Worm (Caenorhabditis elegans) whole organism, L3 larva: ENCODE data around the gene cin-4.
A peak's percentile ranks its signal among the peaks of the same experiment; 100 is the strongest.

Source experiments
- aly-2 ChIP-seq: fragments of 150-350 bp; optimal IDR thresholded peaks from 2 replicates; lab custom pipeline; 2014; ENCODE audit warnings: missing biosample characterization, missing genetic modification characterization
- ama-1 ChIP-seq: fragments of 150-350 bp; optimal IDR thresholded peaks from 2 replicates; lab custom pipeline; 2018
- ceh-16 ChIP-seq: sonication (generic microtip); optimal IDR thresholded peaks from 2 replicates; lab custom pipeline; 2017; ENCODE audit warnings: missing biosample characterization, missing genetic modification characterization
- ceh-28 ChIP-seq: fragments of 150-350 bp; optimal IDR thresholded peaks from 2 replicates; lab custom pipeline; 2014; ENCODE audit warnings: missing biosample characterization, missing genetic modification reagents, missing genetic modification characterization
- ceh-82 ChIP-seq: fragments of 150-350 bp; optimal IDR thresholded peaks from 2 replicates; lab custom pipeline; 2014; ENCODE audit warnings: missing biosample characterization, missing genetic modification characterization
- ceh-9 ChIP-seq: sonication (generic microtip); optimal IDR thresholded peaks from 2 replicates; lab custom pipeline; 2018; ENCODE audit warnings: missing biosample characterization, missing genetic modification characterization
- egl-27 ChIP-seq: sonication (generic microtip); optimal IDR thresholded peaks from 4 replicates; lab custom pipeline; 2017; ENCODE audit warnings: missing biosample characterization, missing genetic modification reagents, missing genetic modification characterization
- egl-5 ChIP-seq: fragments of 150-350 bp; optimal IDR thresholded peaks from 2 replicates; lab custom pipeline; 2017; ENCODE audit warnings: missing biosample characterization, missing genetic modification reagents, missing genetic modification characterization, inconsistent platforms
- elt-1 ChIP-seq: fragments of 150-350 bp; optimal IDR thresholded peaks from 2 replicates; lab custom pipeline; 2014; ENCODE audit warnings: missing biosample characterization, missing genetic modification characterization
- elt-2 ChIP-seq: sonication (generic microtip); optimal IDR thresholded peaks from 2 replicates; lab custom pipeline; 2016; ENCODE audit warnings: missing genetic modification reagents, mild to moderate bottlenecking, missing genetic modification characterization, missing compliant biosample characterization
- elt-3 ChIP-seq, 3 experiments: fragments of 150-350 bp in 1 of 3; sonication (generic microtip) in 2 of 3; optimal IDR thresholded peaks; 2 replicates in 2 of 3; 4 replicates in 1 of 3; lab custom pipeline; 2014 to 2017; ENCODE audit warnings: missing biosample characterization in 3 of 3, missing genetic modification characterization in 3 of 3
- fkh-10 ChIP-seq: sonication (generic microtip); optimal IDR thresholded peaks from 2 replicates; lab custom pipeline; 2017; ENCODE audit warnings: missing biosample characterization, missing genetic modification reagents, missing genetic modification characterization
- fkh-2 ChIP-seq: fragments of 150-350 bp; optimal IDR thresholded peaks from 2 replicates; lab custom pipeline; 2014; ENCODE audit warnings: missing biosample characterization, missing genetic modification reagents, missing genetic modification characterization
- fos-1 ChIP-seq: fragments of 150-350 bp; optimal IDR thresholded peaks from 2 replicates; lab custom pipeline; 2014; ENCODE audit warnings: missing biosample characterization, missing genetic modification characterization
- hmg-11 ChIP-seq: sonication (generic microtip); optimal IDR thresholded peaks from 2 replicates; lab custom pipeline; 2016; ENCODE audit warnings: missing genetic modification characterization, missing compliant biosample characterization
- jun-1 ChIP-seq: fragments of 150-350 bp; optimal IDR thresholded peaks from 2 replicates; lab custom pipeline; 2014; ENCODE audit warnings: missing biosample characterization, missing genetic modification reagents, missing genetic modification characterization
- lin-15B ChIP-seq: fragments of 150-350 bp; optimal IDR thresholded peaks from 2 replicates; lab custom pipeline; 2014; ENCODE audit warnings: missing biosample characterization, missing genetic modification characterization
- lin-39 ChIP-seq: fragments of 150-350 bp; optimal IDR thresholded peaks from 2 replicates; lab custom pipeline; 2018; ENCODE audit warnings: missing biosample characterization, missing genetic modification reagents, missing genetic modification characterization
- lsy-12 ChIP-seq: sonication (generic microtip); optimal IDR thresholded peaks from 2 replicates; lab custom pipeline; 2016; ENCODE audit warnings: mild to moderate bottlenecking, missing genetic modification characterization, missing compliant biosample characterization
- mdl-1 ChIP-seq: fragments of 150-350 bp; optimal IDR thresholded peaks from 2 replicates; lab custom pipeline; 2014; ENCODE audit warnings: missing biosample characterization, missing genetic modification characterization
- nfya-1 ChIP-seq: sonication (generic microtip); optimal IDR thresholded peaks from 2 replicates; lab custom pipeline; 2017; ENCODE audit warnings: missing genetic modification characterization, mild to moderate bottlenecking, missing compliant biosample characterization, antibody characterized with exemption, moderate library complexity; ENCODE audit not compliant: insufficient read depth
- nhr-11 ChIP-seq: fragments of 150-350 bp; optimal IDR thresholded peaks from 2 replicates; lab custom pipeline; 2014; ENCODE audit warnings: missing biosample characterization, missing genetic modification characterization
- nhr-12 ChIP-seq: fragments of 150-350 bp; optimal IDR thresholded peaks from 2 replicates; lab custom pipeline; 2014; ENCODE audit warnings: missing biosample characterization, missing genetic modification characterization
- nhr-23 ChIP-seq: fragments of 150-350 bp; optimal IDR thresholded peaks from 2 replicates; lab custom pipeline; 2014; ENCODE audit warnings: missing biosample characterization, missing genetic modification reagents, missing genetic modification characterization
- nhr-237 ChIP-seq: fragments of 150-350 bp; optimal IDR thresholded peaks from 2 replicates; lab custom pipeline; 2014; ENCODE audit warnings: missing biosample characterization, missing genetic modification characterization
- nhr-25 ChIP-seq: sonication (generic microtip); optimal IDR thresholded peaks from 2 replicates; lab custom pipeline; 2017; ENCODE audit warnings: missing biosample characterization, missing genetic modification characterization
- nhr-28 ChIP-seq: fragments of 150-350 bp; optimal IDR thresholded peaks from 2 replicates; lab custom pipeline; 2014; ENCODE audit warnings: missing biosample characterization, missing genetic modification characterization
- nhr-43 ChIP-seq: sonication (generic microtip); optimal IDR thresholded peaks from 2 replicates; lab custom pipeline; 2016; ENCODE audit warnings: mild to moderate bottlenecking, missing genetic modification characterization, missing compliant biosample characterization; ENCODE audit not compliant: poor library complexity, severe bottlenecking
- nhr-77 ChIP-seq: fragments of 150-350 bp; optimal IDR thresholded peaks from 2 replicates; lab custom pipeline; 2014; ENCODE audit warnings: missing biosample characterization, missing genetic modification characterization
- pha-4 ChIP-seq: fragments of 150-350 bp; optimal IDR thresholded peaks from 2 replicates; lab custom pipeline; 2014; ENCODE audit warnings: missing biosample characterization, missing genetic modification reagents, missing genetic modification characterization
- pqm-1 ChIP-seq: fragments of 150-350 bp; optimal IDR thresholded peaks from 2 replicates; lab custom pipeline; 2017; ENCODE audit warnings: missing biosample characterization, missing genetic modification characterization, inconsistent platforms
- sea-2 ChIP-seq: fragments of 150-350 bp; sonication (generic microtip); optimal IDR thresholded peaks from 4 replicates; lab custom pipeline; 2014; ENCODE audit warnings: missing biosample characterization, missing genetic modification reagents, missing genetic modification characterization
- skn-1 ChIP-seq: fragments of 150-350 bp; optimal IDR thresholded peaks from 2 replicates; lab custom pipeline; 2014; ENCODE audit warnings: missing biosample characterization, missing genetic modification characterization
- snpc-4 ChIP-seq: fragments of 150-350 bp; optimal IDR thresholded peaks from 2 replicates; lab custom pipeline; 2014; ENCODE audit warnings: missing biosample characterization, missing genetic modification characterization
- tbx-2 ChIP-seq: sonication (generic microtip); optimal IDR thresholded peaks from 2 replicates; lab custom pipeline; 2016; ENCODE audit warnings: mild to moderate bottlenecking, missing genetic modification characterization, missing compliant biosample characterization
- unc-39 ChIP-seq: sonication (generic microtip); optimal IDR thresholded peaks from 4 replicates; lab custom pipeline; 2017; ENCODE audit warnings: missing biosample characterization, missing genetic modification characterization
- unc-62 ChIP-seq: fragments of 150-350 bp; sonication (generic microtip); optimal IDR thresholded peaks from 4 replicates; lab custom pipeline; 2014; ENCODE audit warnings: missing biosample characterization, missing genetic modification reagents, missing genetic modification characterization
- ztf-11 ChIP-seq: fragments of 150-350 bp; optimal IDR thresholded peaks from 2 replicates; lab custom pipeline; 2014; ENCODE audit warnings: missing biosample characterization, missing genetic modification characterization
- ztf-4 ChIP-seq: fragments of 150-350 bp; optimal IDR thresholded peaks from 2 replicates; lab custom pipeline; 2014; ENCODE audit warnings: missing biosample characterization, missing genetic modification characterization

The cin-4 gene

DNA sequence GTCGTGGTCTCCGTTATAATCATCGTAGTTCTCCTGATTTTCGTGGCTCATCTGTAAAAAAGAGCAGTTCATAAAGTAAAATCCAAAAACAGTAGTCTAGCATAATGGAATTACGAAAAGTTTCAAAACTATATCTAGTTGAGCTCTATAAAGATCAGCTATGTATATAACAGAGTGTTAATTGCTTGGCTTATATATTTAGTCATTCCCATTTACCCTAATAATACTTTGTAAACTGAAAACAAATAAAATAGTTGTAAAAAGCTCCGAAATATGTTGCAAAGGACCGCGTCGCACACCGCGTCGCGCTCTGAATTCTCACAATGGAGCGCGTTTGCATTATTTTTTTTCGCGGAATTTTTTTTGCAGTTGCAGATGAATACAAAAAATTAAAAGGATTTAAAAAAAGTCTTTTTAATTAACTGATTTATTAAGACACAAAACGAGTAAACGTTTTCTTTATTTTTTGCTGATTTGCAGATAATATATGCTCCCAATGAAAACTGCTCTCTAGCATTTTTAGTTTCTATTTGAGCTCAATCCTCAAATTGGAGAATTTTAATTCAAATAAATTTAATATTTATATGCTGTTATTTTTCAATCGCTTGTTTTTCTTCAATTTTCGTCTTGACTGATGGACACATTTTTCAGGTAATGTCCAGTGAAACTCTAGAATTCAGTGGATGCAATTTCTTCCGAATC, 12.1 kb downstream of the cin-4 start, which contains the start of the genes tcer-1 and ZK1127.5:
TSS of gene tcer-1 (minus strand) at position 51 of the 702 bp plus-strand sequence.
TSS of gene ZK1127.5 (plus strand) at position 652 of the 702 bp plus-strand sequence.
- TF ChIP-seq pha-4 (tag; lab: Kevin White, UChicago) (peak; percentile 83), skn-1 (no peak), nhr-12 (tag; lab: Kevin White, UChicago) (no peak), elt-3 (tag; optimal IDR thresholded peaks at IDR 0.05; lab: Kevin White, UChicago) (no peak), tbx-2 (no peak), sea-2 (GFP tag; lab: Kevin White, UChicago) (no peak), snpc-4 (peak; percentile 64), ceh-28 (tag; lab: Kevin White, UChicago) (no peak), nfya-1 (peak; percentile 74), ama-1 (lab: Kevin White, UChicago) (no peak), elt-2 (tag; lab: Kevin White, UChicago) (peak; percentile 37), egl-27 (tag; lab: Kevin White, UChicago) (no peak), ztf-4 (no peak), nhr-43 (tag; lab: Kevin White, UChicago) (no peak), ztf-11 (tag; lab: Kevin White, UChicago) (no peak), hmg-11 (tag; lab: Kevin White, UChicago) (peak; percentile 70), egl-5 (tag; lab: Kevin White, UChicago) (peak; percentile 53), nhr-25 (tag; lab: Kevin White, UChicago) (peak; percentile 25), nhr-23 (tag; lab: Kevin White, UChicago) (peak; percentile 39), lin-15B (tag; lab: Kevin White, UChicago) (peak; percentile 77), pqm-1 (peak; percentile 21), jun-1 (tag; lab: Kevin White, UChicago) (no peak), aly-2 (tag; lab: Kevin White, UChicago) (no peak), nhr-28 (no peak), lin-39 (tag; lab: Kevin White, UChicago) (peak; percentile 20), nhr-77 (no peak), mdl-1 (tag; lab: Kevin White, UChicago) (no peak), fos-1 (tag; lab: Kevin White, UChicago) (no peak), nhr-237 (no peak), ceh-82 (tag; lab: Kevin White, UChicago) (no peak), nhr-11 (tag; lab: Kevin White, UChicago) (no peak), ceh-16 (tag; lab: Kevin White, UChicago) (no peak)

DNA sequence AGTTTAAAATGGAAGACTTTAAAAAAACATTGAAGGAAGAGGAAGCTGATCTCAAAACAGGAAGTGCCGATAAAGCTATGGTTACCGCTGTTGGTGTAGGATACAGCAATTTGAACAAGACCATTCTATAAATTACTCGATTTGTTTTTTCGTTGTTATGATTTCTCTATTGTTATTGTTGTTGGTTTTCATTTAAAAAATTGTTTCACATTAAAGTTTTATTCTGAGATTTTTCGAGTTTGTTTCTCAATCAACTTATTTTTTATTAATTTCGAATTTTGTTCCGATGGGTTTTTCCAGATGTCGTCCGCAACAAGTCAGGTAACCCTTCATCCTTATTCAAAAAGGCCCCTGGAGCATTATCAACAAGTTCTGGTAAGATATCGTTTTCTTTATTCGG, 13.7 kb downstream of the cin-4 start, which contains the start of gene ZK1127.12:
TSS of gene ZK1127.12 (plus strand) at position 301 of the 400 bp plus-strand sequence.
- TF ChIP-seq skn-1 (no peak), fkh-10 (GFP tag; lab: Kevin White, UChicago) (no peak), egl-5 (tag; lab: Kevin White, UChicago) (no peak), unc-39 (tag; lab: Kevin White, UChicago) (no peak), nhr-23 (tag; lab: Kevin White, UChicago) (no peak), ama-1 (lab: Kevin White, UChicago) (no peak), pqm-1 (no peak), ceh-28 (tag; lab: Kevin White, UChicago) (no peak), egl-27 (tag; lab: Kevin White, UChicago) (no peak), snpc-4 (no peak), nhr-11 (tag; lab: Kevin White, UChicago) (no peak), elt-2 (tag; lab: Kevin White, UChicago) (no peak), ceh-82 (tag; lab: Kevin White, UChicago) (no peak), elt-1 (tag; lab: Kevin White, UChicago) (no peak), tbx-2 (no peak), nhr-237 (no peak)

DNA sequence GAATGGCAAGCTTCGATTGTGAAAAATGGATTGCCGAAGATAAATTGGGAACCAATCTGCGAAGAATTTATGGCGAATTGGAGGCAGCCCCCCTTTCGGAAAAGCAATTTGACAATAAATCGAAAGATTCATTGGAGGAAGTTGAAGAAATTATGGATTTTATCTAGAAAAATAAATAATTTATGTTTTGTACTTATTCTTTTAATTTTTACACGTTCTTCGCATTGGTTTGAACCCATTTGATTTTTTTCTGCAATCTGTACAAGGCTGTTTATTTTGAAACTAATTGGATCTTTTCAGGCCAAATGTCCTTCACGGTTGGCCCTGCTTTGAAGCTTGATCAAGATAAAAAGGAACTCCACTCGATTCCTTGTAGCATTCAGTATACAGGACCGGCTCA, 14.9 kb downstream of the cin-4 start, which contains the start of gene ZK1127.13:
TSS of gene ZK1127.13 (plus strand) at position 301 of the 400 bp plus-strand sequence.
- TF ChIP-seq lin-15B (tag; lab: Kevin White, UChicago) = no peak
- TF ChIP-seq sea-2 (GFP tag; lab: Kevin White, UChicago) = no peak
- TF ChIP-seq egl-5 (tag; lab: Kevin White, UChicago) = no peak
- no peak for TF ChIP-seq unc-62 (GFP tag; lab: Kevin White, UChicago)
- no peak for TF ChIP-seq lsy-12
- TF ChIP-seq fkh-2 (tag; lab: Kevin White, UChicago) = no peak
- TF ChIP-seq ceh-9 (tag; lab: Kevin White, UChicago) = no peak
